Fruit fly (Drosophila melanogaster): ENCODE data around the gene CG14309.

The CG14309 gene

DNA sequence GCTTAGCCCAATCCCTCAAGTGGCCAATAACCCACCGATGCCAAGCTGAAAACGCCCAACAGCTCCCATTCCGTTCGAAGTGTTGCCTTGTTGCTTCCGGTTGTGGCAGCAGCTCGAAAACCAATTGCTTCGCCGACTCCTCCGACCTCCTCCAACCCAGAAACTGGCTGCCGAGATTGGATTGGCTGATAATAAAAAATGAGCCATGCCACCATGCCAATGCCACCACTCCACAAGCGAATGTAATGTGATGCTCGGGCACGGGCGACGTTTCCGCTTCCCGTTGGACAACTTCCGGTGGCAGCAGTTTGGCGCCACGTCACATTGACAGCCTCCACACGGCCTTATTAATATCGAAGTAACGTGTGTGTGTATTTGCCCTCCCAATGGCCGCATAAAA, 46.4 kb downstream of the CG14309 start:
- TF ChIP-seq CTCF (optimal IDR thresholded peaks at IDR 0.05) (no peak), CG8478 (optimal IDR thresholded peaks at IDR 0.05) (no peak)

All from S2 (cell line).